Fruit fly (Drosophila melanogaster) whole organism, prepupa: ENCODE data around the gene x16.

ENCODE experiments used
- CG10631 ChIP-seq: fragments of 200-800 bp; sonication (Bioruptor generic); optimal IDR thresholded peaks from 2 replicates; lab custom pipeline; 2016; ENCODE audit warnings: missing biosample characterization, missing genetic modification characterization
- CG6792 ChIP-seq: fragments of 200-800 bp; sonication (Bioruptor generic); optimal IDR thresholded peaks from 3 replicates; lab custom pipeline; 2016; ENCODE audit warnings: missing biosample characterization, missing genetic modification characterization
- CG6808 ChIP-seq: fragments of 200-800 bp; sonication (Bioruptor generic); optimal IDR thresholded peaks from 3 replicates; lab custom pipeline; 2017; ENCODE audit warnings: missing biosample characterization, missing genetic modification characterization, mild to moderate bottlenecking, moderate library complexity, missing genetic modification reagents
- CG8119 ChIP-seq: fragments of 200-800 bp; sonication (Bioruptor generic); IDR thresholded peaks from 3 replicates; pipeline ENCODE4 v1.3.6; 2022; ENCODE audit warnings: missing biosample characterization, missing genetic modification characterization
- Hr39 ChIP-seq: fragments of 200-800 bp; sonication (Bioruptor generic); optimal IDR thresholded peaks from 2 replicates; lab custom pipeline; 2016; ENCODE audit warnings: missing biosample characterization, missing genetic modification characterization
- pdm3 ChIP-seq: fragments of 200-800 bp; sonication (Bioruptor generic); optimal IDR thresholded peaks from 3 replicates; lab custom pipeline; 2016; ENCODE audit warnings: missing biosample characterization, missing genetic modification characterization

DNA sequence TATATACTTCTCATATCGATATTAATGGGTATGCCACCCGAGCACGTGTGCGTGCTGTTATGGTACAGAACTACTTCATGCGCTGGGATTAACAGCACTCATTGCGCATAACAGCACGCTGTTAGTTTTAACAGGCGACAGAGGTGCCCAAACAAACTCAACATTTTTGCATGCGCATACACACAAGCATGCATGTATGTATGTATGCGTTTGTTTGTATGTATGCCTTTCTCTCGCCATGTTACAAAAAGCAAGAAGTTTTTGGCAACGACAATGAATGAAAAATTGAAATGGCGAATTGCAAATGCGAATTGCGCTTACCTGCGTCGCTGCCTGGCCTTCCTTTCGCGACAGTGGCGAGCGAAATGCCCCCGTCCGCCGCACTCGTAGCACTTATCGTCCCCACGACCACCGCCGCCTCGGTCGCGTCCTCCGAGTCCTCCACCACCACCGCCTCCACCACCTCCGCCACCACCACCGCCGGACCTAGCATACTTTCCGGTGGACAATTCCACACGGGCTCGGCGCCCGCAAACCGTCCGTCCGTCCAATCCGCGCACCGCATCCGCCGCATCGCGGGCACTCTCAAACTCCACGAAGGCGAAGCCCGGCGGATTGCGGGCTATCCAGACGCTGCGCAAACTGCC lies 684 bp downstream of the x16 start:
- TF ChIP-seq pdm3 = no peak
- TF ChIP-seq CG6808 = no peak
- no peak for TF ChIP-seq CG8119 (GFP tag; lab: Robert Waterston, UW)
- no peak for TF ChIP-seq CG10631
- no peak for TF ChIP-seq Hr39
- TF ChIP-seq CG6792 (GFP tag; lab: Kevin White, UChicago) = no peak
